Worm (Caenorhabditis elegans) whole organism, L1 larva: ENCODE data around the gene syx-16.

Source experiments
- fos-1 ChIP-seq: fragments of 150-350 bp; optimal IDR thresholded peaks from 2 replicates; lab custom pipeline; 2014; ENCODE audit warnings: missing biosample characterization, missing genetic modification characterization
- lsy-2 ChIP-seq, 2 experiments: fragments of 150-350 bp; optimal IDR thresholded peaks; 2 replicates each; lab custom pipeline; 2014; ENCODE audit warnings: missing biosample characterization in 2 of 2, missing genetic modification characterization in 2 of 2
- nhr-237 ChIP-seq: fragments of 150-350 bp; optimal IDR thresholded peaks from 2 replicates; lab custom pipeline; 2014; ENCODE audit warnings: missing biosample characterization, missing genetic modification characterization
- nhr-77 ChIP-seq: fragments of 150-350 bp; optimal IDR thresholded peaks from 2 replicates; lab custom pipeline; 2014; ENCODE audit warnings: missing biosample characterization, missing genetic modification characterization
- skn-1 ChIP-seq: fragments of 150-350 bp; optimal IDR thresholded peaks from 2 replicates; lab custom pipeline; 2014; ENCODE audit warnings: missing biosample characterization, missing genetic modification characterization

DNA sequence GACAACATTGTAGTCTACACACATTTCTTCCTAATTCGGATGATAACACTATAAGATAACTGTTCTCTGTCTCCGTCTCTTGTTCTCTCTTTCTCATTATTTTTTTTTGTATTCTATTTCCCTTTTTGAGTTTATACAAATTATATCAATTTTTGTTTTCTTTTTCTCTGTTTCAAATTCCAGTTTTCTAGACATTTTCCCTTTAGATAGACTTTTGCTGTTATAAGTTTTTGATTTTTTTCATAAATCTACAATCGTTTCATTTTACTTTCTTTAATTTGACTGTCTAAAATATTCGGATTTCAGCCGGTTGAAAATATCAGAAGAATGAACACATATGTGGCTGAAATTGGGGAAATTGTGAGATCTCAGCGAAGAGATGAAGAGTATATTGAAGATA is 27.2 kb upstream of the syx-16 start, which contains the start of gene prx-10:
- TF ChIP-seq nhr-77 (tag; lab: Kevin White, UChicago): no peak
- no peak for TF ChIP-seq nhr-237 (tag; lab: Kevin White, UChicago)
- no peak for TF ChIP-seq fos-1 (tag; lab: Kevin White, UChicago)
- no peak for TF ChIP-seq lsy-2 (tag; optimal IDR thresholded peaks at IDR 0.05; lab: Kevin White, UChicago)
- TF ChIP-seq skn-1 (tag; lab: Kevin White, UChicago): no peak
